Fruit fly (Drosophila melanogaster) whole organism, prepupa: ENCODE data around the gene CG9547.

ENCODE experiments used
- CG1621 ChIP-seq: fragments of 200-800 bp; sonication (Bioruptor generic); optimal IDR thresholded peaks from 3 replicates; lab custom pipeline; 2018; ENCODE audit warnings: missing biosample characterization, mild to moderate bottlenecking, missing genetic modification characterization
- CG6854 ChIP-seq: fragments of 200-800 bp; sonication (Bioruptor generic); optimal IDR thresholded peaks from 2 replicates; lab custom pipeline; 2017; ENCODE audit warnings: missing biosample characterization, mild to moderate bottlenecking, missing genetic modification characterization
- CG7368 ChIP-seq: fragments of 200-800 bp; sonication (Bioruptor generic); optimal IDR thresholded peaks from 3 replicates; lab custom pipeline; 2016; ENCODE audit warnings: missing biosample characterization, missing genetic modification characterization
- CG8319 ChIP-seq: fragments of 200-800 bp; sonication (Bioruptor generic); optimal IDR thresholded peaks from 3 replicates; lab custom pipeline; 2016; ENCODE audit warnings: missing biosample characterization, missing genetic modification characterization
- pdm3 ChIP-seq: fragments of 200-800 bp; sonication (Bioruptor generic); optimal IDR thresholded peaks from 3 replicates; lab custom pipeline; 2016; ENCODE audit warnings: missing biosample characterization, missing genetic modification characterization
- salr ChIP-seq, 2 experiments: fragments of 200-800 bp; sonication (Bioruptor generic); optimal IDR thresholded peaks; 3 replicates each; lab custom pipeline; 2016 to 2018; ENCODE audit warnings: missing biosample characterization in 2 of 2, missing genetic modification characterization in 2 of 2, mild to moderate bottlenecking in 1 of 2
- spab ChIP-seq: fragments of 200-800 bp; sonication (Bioruptor generic); optimal IDR thresholded peaks from 2 replicates; lab custom pipeline; 2017; ENCODE audit warnings: missing biosample characterization, mild to moderate bottlenecking, missing genetic modification characterization, missing genetic modification reagents

DNA sequence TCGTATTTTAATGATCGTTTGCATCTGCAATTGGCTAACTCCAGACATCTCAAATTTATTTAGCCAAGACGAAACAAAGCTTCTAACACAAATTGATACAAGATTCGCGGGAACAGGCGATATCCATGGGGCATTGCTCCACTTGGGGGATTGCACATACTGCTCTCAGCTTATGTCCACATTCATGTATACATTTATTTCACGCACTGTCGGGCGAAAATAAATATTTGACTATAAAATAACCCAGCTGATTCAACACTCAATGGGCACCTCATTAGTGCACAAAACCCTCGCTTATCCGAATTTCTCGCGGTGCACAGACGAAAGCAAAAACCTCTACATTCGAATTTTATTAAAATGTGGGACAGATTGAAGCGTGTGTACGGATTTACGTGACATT is 32.8 kb downstream of the CG9547 start:
- TF ChIP-seq CG8319 (GFP tag; lab: Kevin White, UChicago) (no peak), CG6854 (no peak), spab (GFP tag; lab: Kevin White, UChicago) (no peak), CG7368 (GFP tag; lab: Kevin White, UChicago) (no peak), pdm3 (GFP tag; lab: Kevin White, UChicago) (no peak), salr (GFP tag; optimal IDR thresholded peaks at IDR 0.05; lab: Kevin White, UChicago) (no peak), CG1621 (tag; lab: Kevin White, UChicago) (no peak)
